Fruit fly (Drosophila melanogaster): Measurements from ENCODE around the gene CG14658.

The CG14658 gene

DNA sequence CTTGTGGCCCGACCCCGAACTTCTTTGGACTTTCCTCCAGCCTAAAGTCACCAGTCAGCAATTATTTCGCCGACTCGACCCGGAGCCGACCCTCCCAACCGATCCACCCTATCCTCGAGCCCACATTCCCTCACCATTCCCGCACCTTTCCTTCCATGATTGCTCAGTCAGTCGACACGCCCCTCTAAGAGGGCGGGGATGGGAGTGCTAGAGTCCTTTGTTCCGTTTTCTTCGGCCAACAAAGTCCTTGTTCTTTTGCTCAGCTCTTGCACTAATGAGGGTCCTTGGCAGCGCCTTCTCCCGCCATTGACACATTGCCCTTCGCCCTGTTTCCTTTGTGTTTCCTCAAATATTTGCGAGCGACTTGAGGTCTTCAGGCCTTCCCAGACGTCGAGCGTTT lies 15.0 kb upstream of the CG14658 start:
- no peak for TF ChIP-seq CG10631 (GFP tag; optimal IDR thresholded peaks at IDR 0.05)
- TF ChIP-seq CG6163 (GFP tag; IDR thresholded peaks at IDR 0.05), result no peak
- TF ChIP-seq Sox14 (GFP tag; optimal IDR thresholded peaks at IDR 0.05), result no peak
- no peak for TF ChIP-seq dsx (GFP tag; optimal IDR thresholded peaks at IDR 0.05; ENCODE audit: poor library complexity, severe bottlenecking)
- no peak for TF ChIP-seq CG34406 (GFP tag; optimal IDR thresholded peaks at IDR 0.05)
- TF ChIP-seq acj6 (GFP tag; optimal IDR thresholded peaks at IDR 0.05), result no peak
- no peak for TF ChIP-seq pdm3 (GFP tag; optimal IDR thresholded peaks at IDR 0.05)
- TF ChIP-seq CG3919 (GFP tag; optimal IDR thresholded peaks at IDR 0.05), result no peak
- no peak for TF ChIP-seq CG4318 (GFP tag; optimal IDR thresholded peaks at IDR 0.05)
- TF ChIP-seq achi (GFP tag; optimal IDR thresholded peaks at IDR 0.05), result no peak

DNA sequence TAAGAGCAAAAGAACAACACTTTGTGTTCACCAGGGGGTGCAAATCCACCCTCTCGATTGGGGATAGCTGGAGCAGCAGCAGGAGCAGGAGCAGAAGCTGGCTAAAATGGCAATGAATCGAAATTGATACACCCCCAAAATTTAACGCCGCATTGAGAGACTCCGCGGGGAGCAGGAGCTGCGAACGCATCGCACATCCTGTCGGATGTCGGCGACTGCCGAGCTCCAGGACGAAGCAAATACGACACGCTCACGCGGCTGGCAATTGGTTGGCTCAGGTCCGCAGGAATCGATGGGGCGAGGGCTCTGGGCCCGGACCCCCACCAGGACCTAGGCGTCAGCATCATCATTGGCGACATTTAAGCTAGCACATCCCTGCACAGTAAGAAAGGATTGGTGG lies 12.6 kb upstream of the CG14658 start:
- no peak for TF ChIP-seq CG11762 (GFP tag; optimal IDR thresholded peaks at IDR 0.05; ENCODE audit: insufficient read depth)
- no peak for TF ChIP-seq cyc (GFP tag; optimal IDR thresholded peaks at IDR 0.05)
- TF ChIP-seq net (GFP tag; optimal IDR thresholded peaks at IDR 0.05), result no peak
- TF ChIP-seq Ets21C (GFP tag; optimal IDR thresholded peaks at IDR 0.05), result no peak
- TF ChIP-seq CG15336 (GFP tag; IDR thresholded peaks at IDR 0.05), result no peak
- TF ChIP-seq Ets96B (tag; optimal IDR thresholded peaks at IDR 0.05), result no peak
- TF ChIP-seq CG10669 (GFP tag; optimal IDR thresholded peaks at IDR 0.05), result no peak

dm6 chr3R:4840757-4841156 lies 10.4 kb upstream of the CG14658 start:
- TF ChIP-seq CG6808 (GFP tag; optimal IDR thresholded peaks at IDR 0.05) (no peak), CG9139 (GFP tag; optimal IDR thresholded peaks at IDR 0.05) (no peak), CG8632 (GFP tag; optimal IDR thresholded peaks at IDR 0.05) (no peak), CG7368 (GFP tag; optimal IDR thresholded peaks at IDR 0.05) (no peak), OdsH (GFP tag; optimal IDR thresholded peaks at IDR 0.05) (no peak), acj6 (GFP tag; optimal IDR thresholded peaks at IDR 0.05) (no peak), fd59A (GFP tag; optimal IDR thresholded peaks at IDR 0.05) (no peak), CG3032 (tag; optimal IDR thresholded peaks at IDR 0.05) (no peak), CG4318 (GFP tag; optimal IDR thresholded peaks at IDR 0.05) (no peak), CG15336 (GFP tag; IDR thresholded peaks at IDR 0.05) (no peak), eg (GFP tag; IDR thresholded peaks at IDR 0.05) (no peak), Smox (GFP tag; optimal IDR thresholded peaks at IDR 0.05) (no peak), fkh (GFP tag; optimal IDR thresholded peaks at IDR 0.05) (no peak), CG32006 (GFP tag; optimal IDR thresholded peaks at IDR 0.05) (no peak), lz (GFP tag; optimal IDR thresholded peaks at IDR 0.05) (no peak), Sox102F (GFP tag; optimal IDR thresholded peaks at IDR 0.05) (no peak), salr (GFP tag; optimal IDR thresholded peaks at IDR 0.05) (no peak), achi (GFP tag; optimal IDR thresholded peaks at IDR 0.05) (no peak)

DNA sequence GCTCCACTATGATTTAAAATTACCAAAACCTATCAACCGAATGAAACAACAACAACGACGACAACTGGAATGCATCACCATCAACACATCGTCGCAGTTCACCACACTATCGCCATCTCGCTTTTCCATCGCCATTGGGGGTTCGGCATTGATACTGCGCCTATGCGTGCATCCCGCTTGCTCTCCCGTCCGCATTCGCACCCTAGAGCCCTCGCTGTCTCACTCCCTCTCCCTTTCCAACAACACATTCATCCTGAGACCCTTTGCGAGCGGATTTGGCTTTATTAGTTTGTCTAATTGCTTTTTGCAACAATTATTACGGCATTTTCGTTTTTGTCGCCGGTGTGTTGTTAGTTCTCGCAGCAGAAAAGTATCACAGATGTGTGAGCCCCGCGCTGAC lies 5.0 kb upstream of the CG14658 start:
- TF ChIP-seq Smox (GFP tag; optimal IDR thresholded peaks at IDR 0.05) (no peak), salr (GFP tag; optimal IDR thresholded peaks at IDR 0.05) (no peak), CG31627 (GFP tag; optimal IDR thresholded peaks at IDR 0.05) (no peak), CG11294 (GFP tag; IDR thresholded peaks at IDR 0.05) (no peak), net (GFP tag; optimal IDR thresholded peaks at IDR 0.05) (no peak), Sox14 (GFP tag; optimal IDR thresholded peaks at IDR 0.05) (no peak), Gug (GFP tag; IDR thresholded peaks at IDR 0.05) (no peak), CG6163 (GFP tag; IDR thresholded peaks at IDR 0.05) (no peak), CG6808 (GFP tag; optimal IDR thresholded peaks at IDR 0.05) (no peak), CG8119 (GFP tag; IDR thresholded peaks at IDR 0.05) (no peak), Hr4 (GFP tag; optimal IDR thresholded peaks at IDR 0.05) (no peak)

Data from whole organism, prepupa.